Fruit fly (Drosophila melanogaster) whole organism, embryonic: ENCODE results near the gene vkg.
A peak's percentile ranks its signal among the peaks of the same experiment; 100 is the strongest.

Experiments
- CG1024 ChIP-seq: fragments of 200-800 bp; sonication (Bioruptor generic); IDR thresholded peaks from 2 replicates; pipeline ENCODE4 v1.3.6; 2022; ENCODE audit warnings: missing biosample characterization, missing genetic modification characterization
- CG10431 ChIP-seq: fragments of 200-800 bp; sonication (Bioruptor generic); optimal IDR thresholded peaks from 3 replicates; lab custom pipeline; 2018; ENCODE audit warnings: missing biosample characterization, mild to moderate bottlenecking, missing genetic modification characterization
- CG10462 ChIP-seq: fragments of 200-800 bp; sonication (Bioruptor generic); optimal IDR thresholded peaks from 2 replicates; lab custom pipeline; 2016; ENCODE audit warnings: missing biosample characterization, missing genetic modification characterization
- CG10543 ChIP-seq: fragments of 200-800 bp; sonication (Bioruptor generic); optimal IDR thresholded peaks from 3 replicates; lab custom pipeline; 2017; ENCODE audit warnings: missing biosample characterization, mild to moderate bottlenecking, missing genetic modification characterization, moderate library complexity
- CG13296 ChIP-seq: fragments of 200-800 bp; sonication (Bioruptor generic); optimal IDR thresholded peaks from 3 replicates; lab custom pipeline; 2018; ENCODE audit warnings: missing biosample characterization, mild to moderate bottlenecking, missing genetic modification characterization
- CG16813 ChIP-seq: fragments of 200-800 bp; sonication (Bioruptor generic); IDR thresholded peaks from 3 replicates; pipeline ENCODE4 v1.3.6; 2022; ENCODE audit warnings: missing biosample characterization, missing genetic modification characterization; ENCODE audit not compliant: partially characterized antibody
- CG17186 ChIP-seq: fragments of 200-800 bp; sonication (Bioruptor generic); optimal IDR thresholded peaks from 3 replicates; lab custom pipeline; 2017; ENCODE audit warnings: missing biosample characterization, missing genetic modification reagents, missing genetic modification characterization
- CG17328 ChIP-seq: fragments of 200-800 bp; sonication (Bioruptor generic); IDR thresholded peaks from 2 replicates; pipeline ENCODE4 v1.3.6; 2022; ENCODE audit warnings: missing biosample characterization, missing genetic modification characterization
- CG2889 ChIP-seq: fragments of 200-800 bp; sonication (Bioruptor generic); IDR thresholded peaks from 3 replicates; pipeline ENCODE4 v1.3.6; 2022; ENCODE audit warnings: missing biosample characterization, missing genetic modification characterization
- CG3163 ChIP-seq: fragments of 200-800 bp; sonication (Bioruptor generic); optimal IDR thresholded peaks from 3 replicates; lab custom pipeline; 2016; ENCODE audit warnings: missing biosample characterization, missing genetic modification characterization
- CG32532 ChIP-seq: fragments of 200-800 bp; sonication (Bioruptor generic); IDR thresholded peaks from 2 replicates; pipeline ENCODE4 v1.3.6; 2022; ENCODE audit warnings: missing biosample characterization, missing genetic modification characterization
- CG33213 ChIP-seq: fragments of 200-800 bp; sonication (Bioruptor generic); optimal IDR thresholded peaks from 3 replicates; lab custom pipeline; 2016; ENCODE audit warnings: missing biosample characterization, missing genetic modification characterization
- CG33557 ChIP-seq: fragments of 200-800 bp; sonication (Bioruptor generic); optimal IDR thresholded peaks from 2 replicates; lab custom pipeline; 2019; ENCODE audit warnings: missing biosample characterization, mild to moderate bottlenecking, missing genetic modification characterization, moderate library complexity
- CG34224 ChIP-seq: fragments of 200-800 bp; sonication (Bioruptor generic); IDR thresholded peaks from 3 replicates; pipeline ENCODE4 v1.3.6; 2022; ENCODE audit warnings: missing biosample characterization, missing genetic modification characterization; ENCODE audit not compliant: partially characterized antibody
- CG42726 ChIP-seq: fragments of 200-800 bp; sonication (Bioruptor generic); IDR thresholded peaks from 2 replicates; pipeline ENCODE4 v1.3.6; 2022; ENCODE audit warnings: missing biosample characterization, missing genetic modification characterization; ENCODE audit not compliant: partially characterized antibody
- CG43689 ChIP-seq: fragments of 200-800 bp; sonication (Bioruptor generic); IDR thresholded peaks from 2 replicates; pipeline ENCODE4 v1.3.6; 2022; ENCODE audit warnings: missing biosample characterization, missing genetic modification characterization
- CG4730 ChIP-seq: fragments of 200-800 bp; sonication (Bioruptor generic); IDR thresholded peaks from 2 replicates; pipeline ENCODE4 v1.3.6; 2022; ENCODE audit warnings: missing biosample characterization, missing genetic modification characterization
- CG5180 ChIP-seq: fragments of 200-800 bp; sonication (Bioruptor generic); optimal IDR thresholded peaks from 3 replicates; lab custom pipeline; 2017; ENCODE audit warnings: missing biosample characterization, missing genetic modification characterization, mild to moderate bottlenecking, moderate library complexity, missing genetic modification reagents
- CG6791 ChIP-seq: fragments of 200-800 bp; sonication (Bioruptor generic); IDR thresholded peaks from 3 replicates; pipeline ENCODE4 v1.3.6; 2022; ENCODE audit warnings: missing biosample characterization, missing genetic modification characterization; ENCODE audit not compliant: partially characterized antibody
- CG8290 ChIP-seq, 3 experiments: fragments of 200-800 bp; sonication (Bioruptor generic); optimal IDR thresholded peaks; 2 replicates each; lab custom pipeline; 2016 to 2019; ENCODE audit warnings: missing biosample characterization in 3 of 3, missing genetic modification characterization in 3 of 3, mild to moderate bottlenecking in 2 of 3, moderate library complexity in 1 of 3
- CG9932 ChIP-seq: fragments of 200-800 bp; sonication (Bioruptor generic); IDR thresholded peaks from 2 replicates; pipeline ENCODE4 v1.3.6; 2022; ENCODE audit warnings: missing biosample characterization, missing genetic modification characterization
- Camta ChIP-seq: fragments of 200-800 bp; sonication (Bioruptor generic); optimal IDR thresholded peaks from 2 replicates; lab custom pipeline; 2016; ENCODE audit warnings: missing biosample characterization, missing genetic modification characterization
- D19A ChIP-seq: fragments of 200-800 bp; optimal IDR thresholded peaks from 3 replicates; lab custom pipeline; 2019; ENCODE audit warnings: missing biosample characterization, mild to moderate bottlenecking, missing genetic modification characterization, moderate library complexity
- D19B ChIP-seq: fragments of 200-800 bp; sonication (Bioruptor generic); optimal IDR thresholded peaks from 2 replicates; lab custom pipeline; 2017; ENCODE audit warnings: missing biosample characterization, mild to moderate bottlenecking, missing genetic modification characterization
- Dad ChIP-seq: fragments of 200-800 bp; sonication (Bioruptor generic); optimal IDR thresholded peaks from 3 replicates; lab custom pipeline; 2016; ENCODE audit warnings: missing biosample characterization, missing genetic modification characterization
- Dbx ChIP-seq: fragments of 200-800 bp; sonication (Bioruptor generic); IDR thresholded peaks from 3 replicates; pipeline ENCODE4 v1.3.6; 2022; ENCODE audit warnings: missing biosample characterization, missing genetic modification characterization
- E2f1 ChIP-seq: fragments of 200-800 bp; sonication (Bioruptor generic); IDR thresholded peaks from 2 replicates; pipeline ENCODE4 v1.3.6; 2022; ENCODE audit warnings: missing biosample characterization, missing genetic modification characterization
- Ets65A ChIP-seq: fragments of 200-800 bp; sonication (Bioruptor generic); peaks from one replicate; lab custom pipeline; 2016; ENCODE audit warnings: missing biosample characterization, missing genetic modification characterization
- HmgD ChIP-seq: fragments of 200-800 bp; sonication (Bioruptor generic); optimal IDR thresholded peaks from 3 replicates; lab custom pipeline; 2016; ENCODE audit warnings: missing biosample characterization, missing genetic modification characterization
- Hmx ChIP-seq: fragments of 200-800 bp; sonication (Bioruptor generic); optimal IDR thresholded peaks from 2 replicates; lab custom pipeline; 2016; ENCODE audit warnings: missing biosample characterization, missing genetic modification characterization
- Hr78 ChIP-seq, 2 experiments: fragments of 200-800 bp in 1 of 2; fragments of >200 bp in 1 of 2; sonication (Bioruptor generic) in 1 of 2; optimal IDR thresholded peaks; 2 replicates each; lab custom pipeline; 2017 to 2019; ENCODE audit warnings: missing biosample characterization in 2 of 2, missing genetic modification characterization in 2 of 2, mild to moderate bottlenecking in 1 of 2, moderate library complexity in 1 of 2
- Mrtf ChIP-seq: fragments of 200-800 bp; sonication (Bioruptor generic); IDR thresholded peaks from 3 replicates; pipeline ENCODE4 v1.3.6; 2022; ENCODE audit warnings: missing biosample characterization, missing genetic modification characterization
- Rfx ChIP-seq: fragments of 200-800 bp; sonication (Bioruptor generic); IDR thresholded peaks from 2 replicates; pipeline ENCODE4 v1.3.6; 2022; ENCODE audit warnings: missing biosample characterization, missing genetic modification characterization
- Xrp1 ChIP-seq: fragments of 200-800 bp; sonication (Bioruptor generic); IDR thresholded peaks from 2 replicates; pipeline ENCODE4 v1.3.6; 2022; ENCODE audit warnings: missing biosample characterization, missing genetic modification characterization
- da ChIP-seq: fragments of 200-800 bp; sonication (Bioruptor generic); optimal IDR thresholded peaks from 2 replicates; lab custom pipeline; 2016; ENCODE audit warnings: missing biosample characterization, missing genetic modification characterization
- dmrt99B ChIP-seq: fragments of 200-800 bp; sonication (Bioruptor generic); optimal IDR thresholded peaks from 2 replicates; lab custom pipeline; 2018; ENCODE audit warnings: missing biosample characterization, mild to moderate bottlenecking, missing genetic modification characterization, moderate library complexity
- ham ChIP-seq: fragments of 200-800 bp; sonication (Bioruptor generic); IDR thresholded peaks from 2 replicates; pipeline ENCODE4 v1.3.6; 2022; ENCODE audit warnings: missing biosample characterization, missing genetic modification characterization
- inv ChIP-seq: fragments of 200-800 bp; sonication (Bioruptor generic); IDR thresholded peaks from 2 replicates; pipeline ENCODE4 v1.3.6; 2022; ENCODE audit warnings: missing biosample characterization, missing genetic modification characterization; ENCODE audit not compliant: partially characterized antibody
- lov ChIP-seq, 2 experiments: fragments of 200-800 bp in 1 of 2; fragments of >200 bp in 1 of 2; sonication (Bioruptor generic) in 1 of 2; IDR thresholded peaks in 1 of 2; optimal IDR thresholded peaks in 1 of 2; 2 replicates in 1 of 2; 3 replicates in 1 of 2; pipeline versions ENCODE4 v1.3.6 to Lab custom; 2017 to 2022; ENCODE audit warnings: missing biosample characterization in 1 of 2, missing genetic modification characterization in 1 of 2
- pb ChIP-seq: fragments of 200-800 bp; sonication (Bioruptor generic); optimal IDR thresholded peaks from 3 replicates; lab custom pipeline; 2016; ENCODE audit warnings: missing biosample characterization, missing genetic modification characterization
- pros ChIP-seq: fragments of 200-800 bp; sonication (Bioruptor generic); optimal IDR thresholded peaks from 3 replicates; lab custom pipeline; 2019; ENCODE audit warnings: missing biosample characterization, mild to moderate bottlenecking, missing genetic modification characterization, moderate library complexity
- repo ChIP-seq: fragments of 200-800 bp; sonication (Bioruptor generic); optimal IDR thresholded peaks from 2 replicates; lab custom pipeline; 2016; ENCODE audit warnings: missing biosample characterization, missing genetic modification characterization
- slou ChIP-seq: fragments of 200-800 bp; sonication (Bioruptor generic); optimal IDR thresholded peaks from 3 replicates; lab custom pipeline; 2016; ENCODE audit warnings: missing biosample characterization, missing genetic modification characterization
- sob ChIP-seq: fragments of 200-800 bp; sonication (Bioruptor generic); IDR thresholded peaks from 2 replicates; pipeline ENCODE4 v1.3.6; 2022; ENCODE audit warnings: missing biosample characterization, missing genetic modification characterization
- sqz ChIP-seq: fragments of 200-800 bp; sonication (Bioruptor generic); optimal IDR thresholded peaks from 3 replicates; lab custom pipeline; 2018; ENCODE audit warnings: missing biosample characterization, mild to moderate bottlenecking, missing genetic modification characterization
- tgo ChIP-seq: fragments of 200-800 bp; sonication (Bioruptor generic); IDR thresholded peaks from 3 replicates; pipeline ENCODE4 v1.3.6; 2022; ENCODE audit warnings: missing biosample characterization, missing genetic modification characterization
- twi ChIP-seq: fragments of 200-800 bp; optimal IDR thresholded peaks from 2 replicates; lab custom pipeline; 2019; ENCODE audit warnings: missing biosample characterization, mild to moderate bottlenecking, missing genetic modification characterization, moderate library complexity
- wdn ChIP-seq: fragments of 200-800 bp; sonication (Bioruptor generic); IDR thresholded peaks from 2 replicates; pipeline ENCODE4 v1.3.6; 2022; ENCODE audit warnings: missing biosample characterization, missing genetic modification characterization
- wek ChIP-seq: fragments of 200-800 bp; sonication (Bioruptor generic); optimal IDR thresholded peaks from 3 replicates; lab custom pipeline; 2018; ENCODE audit warnings: missing biosample characterization, mild to moderate bottlenecking, missing genetic modification characterization, moderate library complexity

Gene vkg

DNA sequence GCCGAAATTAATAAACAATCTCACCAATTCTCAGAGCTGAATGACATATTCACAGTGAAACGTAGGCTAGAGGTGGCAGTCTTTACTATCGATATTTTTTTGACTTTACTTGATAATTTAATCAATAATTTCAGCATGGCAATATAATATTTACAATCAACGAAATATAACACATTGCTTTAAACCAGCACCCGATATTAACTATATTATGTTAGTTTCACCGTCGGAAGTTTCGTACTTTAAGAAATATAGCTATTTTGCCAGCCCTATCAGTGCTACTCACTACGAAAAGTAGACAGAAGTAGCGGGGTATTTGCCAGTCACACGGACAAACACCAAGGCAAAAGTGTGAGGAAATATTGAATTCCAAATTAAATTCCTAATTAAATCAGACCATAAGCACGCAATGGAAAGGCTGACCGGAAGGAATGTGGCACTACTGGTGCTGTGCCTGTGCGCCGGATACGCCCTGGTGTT is 17.2 kb downstream of the vkg start, which contains the start of the genes CG31917, Tfb5 and SelT (continued):
- TF ChIP-seq ham (no peak), CG13296 (GFP tag; lab: Kevin White, UChicago) (no peak), CG16813 (GFP tag; lab: Robert Waterston, UW) (peak; percentile 81), tgo (GFP tag; lab: Robert Waterston, UW) (peak; percentile 43; the same call in 1 of the 3 replicates), slou (peak; percentile 39), Camta (GFP tag; lab: Kevin White, UChicago) (no peak), CG10462 (GFP tag; lab: Kevin White, UChicago) (peak; percentile 12), CG4730 (GFP tag; lab: Robert Waterston, UW) (no peak), pb (GFP tag; lab: Kevin White, UChicago) (no peak), CG2889 (no peak), CG33213 (peak; percentile 65), wek (GFP tag; lab: Kevin White, UChicago) (no peak), twi (tag; lab: Kevin White, UChicago) (peak; percentile 50), HmgD (GFP tag; lab: Kevin White, UChicago) (peak; percentile 62), Hr78 (GFP tag; optimal IDR thresholded peaks at IDR 0.05; lab: Kevin White, UChicago) (peak in 1 of 2 experiments; percentile 18), CG17186 (GFP tag; lab: Kevin White, UChicago) (no peak), sqz (no peak), Dad (peak; percentile 65), CG33557 (GFP tag; lab: Kevin White, UChicago) (peak; percentile 56), CG3163 (GFP tag; lab: Kevin White, UChicago) (peak; percentile 2), CG32532 (peak; percentile 50; the same call in 1 of the 2 replicates), da (GFP tag; lab: Kevin White, UChicago) (no peak), CG43689 (no peak), Mrtf (GFP tag; lab: Robert Waterston, UW) (no peak), CG10543 (GFP tag; lab: Kevin White, UChicago) (peak; percentile 29), repo (GFP tag; lab: Kevin White, UChicago) (peak; percentile 35), inv (GFP tag; lab: Robert Waterston, UW) (peak; percentile 71), wdn (peak; percentile 31; the same call in 1 of the 2 replicates), E2f1 (GFP tag; lab: Robert Waterston, UW) (no peak), CG34224 (GFP tag; lab: Robert Waterston, UW) (peak; percentile 74), Hmx (no peak), CG1024 (peak; percentile 34; the same call in 1 of the 2 replicates), CG6791 (GFP tag; lab: Robert Waterston, UW) (peak; percentile 57; the same call in 2 of the 3 replicates), Xrp1 (GFP tag; lab: Robert Waterston, UW) (peak; percentile 43; the same call in 1 of the 2 replicates), CG8290 (GFP tag; optimal IDR thresholded peaks at IDR 0.05; lab: Kevin White, UChicago) (peak; percentile 64), CG8290 (tag; optimal IDR thresholded peaks at IDR 0.05; lab: Kevin White, UChicago) (no peak), Ets65A (GFP tag; lab: Kevin White, UChicago) (peak; percentile 94), CG17328 (GFP tag; lab: Robert Waterston, UW) (no peak), CG10431 (GFP tag; lab: Kevin White, UChicago) (no peak), CG5180 (GFP tag; lab: Kevin White, UChicago) (no peak), Dbx (GFP tag; lab: Robert Waterston, UW) (0 out of 3 replicates have a peak, but pooled peaks have one; percentile 11), sob (GFP tag; lab: Robert Waterston, UW) (peak; percentile 32; the same call in 1 of the 2 replicates), Rfx (GFP tag; lab: Robert Waterston, UW) (peak; percentile 80), dmrt99B (tag; lab: Kevin White, UChicago) (no peak), lov (optimal IDR thresholded peaks at IDR 0.05; lab: Kevin White, UChicago) (peak; percentile 60), lov (GFP tag; IDR thresholded peaks at IDR 0.05; lab: Robert Waterston, UW) (no peak), D19A (tag; lab: Kevin White, UChicago) (no peak), CG9932 (GFP tag; lab: Robert Waterston, UW) (peak; percentile 78), CG42726 (GFP tag; lab: Robert Waterston, UW) (no peak; the same call in 1 of the 2 replicates), pros (GFP tag; lab: Kevin White, UChicago) (no peak), D19B (GFP tag; lab: Kevin White, UChicago) (no peak)
